Fruit fly (Drosophila melanogaster): Measurements from ENCODE around the gene CG11593.

- TF ChIP-seq Snoo (tag; optimal IDR thresholded peaks at IDR 0.05) (no peak), fd96Ca (GFP tag; IDR thresholded peaks at IDR 0.05) (no peak), CG4496 (GFP tag; IDR thresholded peaks at IDR 0.05) (no peak), CG15710 (tag; optimal IDR thresholded peaks at IDR 0.05) (no peak), CG13204 (GFP tag; optimal IDR thresholded peaks at IDR 0.05) (no peak), CG8301 (tag; optimal IDR thresholded peaks at IDR 0.05) (no peak), CG8159 (tag; optimal IDR thresholded peaks at IDR 0.05) (no peak)
Measured at dm6 chr3L:4003316-4003715, 37.0 kb downstream of the CG11593 start, which contains the start of gene CG14985.
